Fruit fly (Drosophila melanogaster) whole organism, embryonic: ENCODE measurements around the gene Atx-1.

Experiments used
- ATbp ChIP-seq: fragments of 200-800 bp; sonication (Bioruptor generic); optimal IDR thresholded peaks from 2 replicates; lab custom pipeline; 2017; ENCODE audit warnings: missing biosample characterization, mild to moderate bottlenecking, missing genetic modification characterization, missing genetic modification reagents
- Abd-B ChIP-seq: fragments of 200-800 bp; sonication (Bioruptor generic); optimal IDR thresholded peaks from 2 replicates; lab custom pipeline; 2018; ENCODE audit warnings: missing biosample characterization, mild to moderate bottlenecking, missing genetic modification characterization, moderate library complexity
- CG10267 ChIP-seq: fragments of 200-800 bp; sonication (Bioruptor generic); optimal IDR thresholded peaks from 2 replicates; lab custom pipeline; 2018; ENCODE audit warnings: missing biosample characterization, mild to moderate bottlenecking, missing genetic modification characterization, moderate library complexity
- CG10366 ChIP-seq: fragments of 200-800 bp; sonication (Bioruptor generic); IDR thresholded peaks from 2 replicates; pipeline ENCODE4 v1.3.6; 2022; ENCODE audit warnings: missing biosample characterization, missing genetic modification characterization
- CG10543 ChIP-seq: fragments of 200-800 bp; sonication (Bioruptor generic); optimal IDR thresholded peaks from 3 replicates; lab custom pipeline; 2017; ENCODE audit warnings: missing biosample characterization, mild to moderate bottlenecking, missing genetic modification characterization, moderate library complexity
- CG12391 ChIP-seq: fragments of 200-800 bp; sonication (Bioruptor generic); optimal IDR thresholded peaks from 3 replicates; lab custom pipeline; 2018; ENCODE audit warnings: missing biosample characterization, mild to moderate bottlenecking, missing genetic modification characterization, moderate library complexity
- CG13123 ChIP-seq: fragments of 200-800 bp; sonication (Bioruptor generic); optimal IDR thresholded peaks from 2 replicates; lab custom pipeline; 2016; ENCODE audit warnings: missing biosample characterization, missing genetic modification characterization
- CG13287 ChIP-seq: fragments of 200-800 bp; sonication (Bioruptor generic); IDR thresholded peaks from 2 replicates; pipeline ENCODE4 v1.3.6; 2022; ENCODE audit warnings: missing biosample characterization, missing genetic modification characterization; ENCODE audit not compliant: partially characterized antibody
- CG13296 ChIP-seq: fragments of 200-800 bp; sonication (Bioruptor generic); optimal IDR thresholded peaks from 3 replicates; lab custom pipeline; 2018; ENCODE audit warnings: missing biosample characterization, mild to moderate bottlenecking, missing genetic modification characterization
- CG15479 ChIP-seq: fragments of 200-800 bp; sonication (Bioruptor generic); optimal IDR thresholded peaks from 3 replicates; lab custom pipeline; 2019; ENCODE audit warnings: missing biosample characterization, mild to moderate bottlenecking, missing genetic modification characterization, moderate library complexity
- CG15601 ChIP-seq: fragments of 200-800 bp; sonication (Bioruptor generic); optimal IDR thresholded peaks from 3 replicates; lab custom pipeline; 2019; ENCODE audit warnings: missing biosample characterization, mild to moderate bottlenecking, missing genetic modification characterization, moderate library complexity
- CG18476 ChIP-seq: fragments of 200-800 bp; sonication (Bioruptor generic); optimal IDR thresholded peaks from 2 replicates; lab custom pipeline; 2016; ENCODE audit warnings: missing biosample characterization, mild to moderate bottlenecking, missing genetic modification characterization
- CG2712 ChIP-seq: fragments of 200-800 bp; optimal IDR thresholded peaks from 3 replicates; lab custom pipeline; 2019; ENCODE audit warnings: missing biosample characterization, mild to moderate bottlenecking, missing genetic modification characterization, moderate library complexity
- CG2889 ChIP-seq: fragments of 200-800 bp; sonication (Bioruptor generic); IDR thresholded peaks from 3 replicates; pipeline ENCODE4 v1.3.6; 2022; ENCODE audit warnings: missing biosample characterization, missing genetic modification characterization
- CG31224 ChIP-seq: fragments of 200-800 bp; sonication (Bioruptor generic); IDR thresholded peaks from 2 replicates; pipeline ENCODE4 v1.3.6; 2022; ENCODE audit warnings: missing biosample characterization, missing genetic modification characterization
- CG31441 ChIP-seq: fragments of 200-800 bp; sonication (Bioruptor generic); IDR thresholded peaks from 2 replicates; pipeline ENCODE4 v1.3.6; 2022; ENCODE audit warnings: missing biosample characterization, missing genetic modification characterization
- CG6765 ChIP-seq: fragments of 200-800 bp; sonication (Bioruptor generic); optimal IDR thresholded peaks from 3 replicates; lab custom pipeline; 2017; ENCODE audit warnings: missing biosample characterization, mild to moderate bottlenecking, missing genetic modification characterization
- CG6791 ChIP-seq: fragments of 200-800 bp; sonication (Bioruptor generic); IDR thresholded peaks from 3 replicates; pipeline ENCODE4 v1.3.6; 2022; ENCODE audit warnings: missing biosample characterization, missing genetic modification characterization; ENCODE audit not compliant: partially characterized antibody
- CG8089 ChIP-seq: fragments of 200-800 bp; sonication (Bioruptor generic); optimal IDR thresholded peaks from 3 replicates; lab custom pipeline; 2016; ENCODE audit warnings: missing biosample characterization, missing genetic modification characterization
- CG9817 ChIP-seq: fragments of 200-800 bp; sonication (Bioruptor generic); optimal IDR thresholded peaks from 2 replicates; lab custom pipeline; 2018; ENCODE audit warnings: missing biosample characterization, mild to moderate bottlenecking, missing genetic modification characterization, moderate library complexity
- Chrac-16 ChIP-seq: fragments of 200-800 bp; sonication (Bioruptor generic); optimal IDR thresholded peaks from 3 replicates; lab custom pipeline; 2016; ENCODE audit warnings: missing biosample characterization, missing genetic modification characterization
- Eip74EF ChIP-seq, 2 experiments: fragments of 200-800 bp in 1 of 2; fragments of >200 bp in 1 of 2; sonication (Bioruptor generic) in 1 of 2; optimal IDR thresholded peaks; 2 replicates each; lab custom pipeline; 2017 to 2019; ENCODE audit warnings: missing biosample characterization in 2 of 2, missing genetic modification characterization in 2 of 2, mild to moderate bottlenecking in 1 of 2, moderate library complexity in 1 of 2
- Fer2 ChIP-seq: fragments of 200-800 bp; sonication (Bioruptor generic); optimal IDR thresholded peaks from 2 replicates; lab custom pipeline; 2018; ENCODE audit warnings: missing biosample characterization, mild to moderate bottlenecking, missing genetic modification characterization, moderate library complexity
- Gug ChIP-seq: fragments of 200-800 bp; sonication (Bioruptor generic); IDR thresholded peaks from 4 replicates; pipeline ENCODE4 v1.3.6; 2022; ENCODE audit warnings: missing biosample characterization, missing genetic modification characterization
- HLH54F ChIP-seq: fragments of 200-800 bp; sonication (Bioruptor generic); optimal IDR thresholded peaks from 3 replicates; lab custom pipeline; 2016; ENCODE audit warnings: missing biosample characterization, missing genetic modification characterization
- HmgD ChIP-seq: fragments of 200-800 bp; sonication (Bioruptor generic); optimal IDR thresholded peaks from 3 replicates; lab custom pipeline; 2016; ENCODE audit warnings: missing biosample characterization, missing genetic modification characterization
- Jarid2 ChIP-seq: fragments of 200-800 bp; sonication (Bioruptor generic); optimal IDR thresholded peaks from 3 replicates; lab custom pipeline; 2017; ENCODE audit warnings: mild to moderate bottlenecking, missing biosample characterization, missing genetic modification reagents, missing genetic modification characterization
- Kr ChIP-seq: fragments of 200-800 bp; sonication (Bioruptor generic); optimal IDR thresholded peaks from 2 replicates; lab custom pipeline; 2017; ENCODE audit warnings: missing biosample characterization, mild to moderate bottlenecking, missing genetic modification characterization
- Max ChIP-seq: fragments of 200-800 bp; sonication (Bioruptor generic); optimal IDR thresholded peaks from 2 replicates; lab custom pipeline; 2016; ENCODE audit warnings: missing biosample characterization, mild to moderate bottlenecking, missing genetic modification characterization
- Sox102F ChIP-seq: fragments of 200-800 bp; sonication (Bioruptor generic); optimal IDR thresholded peaks from 2 replicates; lab custom pipeline; 2018; ENCODE audit warnings: missing biosample characterization, mild to moderate bottlenecking, missing genetic modification characterization, moderate library complexity
- Ssrp ChIP-seq: fragments of 200-800 bp; sonication (Bioruptor generic); optimal IDR thresholded peaks from 2 replicates; lab custom pipeline; 2018; ENCODE audit warnings: missing biosample characterization, mild to moderate bottlenecking, missing genetic modification characterization, moderate library complexity
- Taf1 ChIP-seq: fragments of 200-800 bp; sonication (Bioruptor generic); IDR thresholded peaks from 2 replicates; pipeline ENCODE4 v1.3.6; 2022; ENCODE audit warnings: missing biosample characterization, missing genetic modification characterization
- Xrp1 ChIP-seq: fragments of 200-800 bp; sonication (Bioruptor generic); IDR thresholded peaks from 2 replicates; pipeline ENCODE4 v1.3.6; 2022; ENCODE audit warnings: missing biosample characterization, missing genetic modification characterization
- ara ChIP-seq: fragments of 200-800 bp; sonication (Bioruptor generic); IDR thresholded peaks from 2 replicates; pipeline ENCODE4 v1.3.6; 2022; ENCODE audit warnings: missing biosample characterization, missing genetic modification characterization
- az2 ChIP-seq: fragments of 200-800 bp; sonication (Bioruptor generic); optimal IDR thresholded peaks from 3 replicates; lab custom pipeline; 2016; ENCODE audit warnings: missing biosample characterization, missing genetic modification characterization
- cato ChIP-seq: fragments of 200-800 bp; sonication (Bioruptor generic); optimal IDR thresholded peaks from 2 replicates; lab custom pipeline; 2016; ENCODE audit warnings: missing biosample characterization, missing genetic modification characterization, borderline replicate concordance
- cg ChIP-seq: fragments of 200-800 bp; sonication (Bioruptor generic); optimal IDR thresholded peaks from 3 replicates; lab custom pipeline; 2019; ENCODE audit warnings: missing biosample characterization, mild to moderate bottlenecking, missing genetic modification characterization, moderate library complexity
- chinmo ChIP-seq: fragments of 200-800 bp; sonication (Bioruptor generic); IDR thresholded peaks from 4 replicates; pipeline ENCODE4 v1.3.6; 2022; ENCODE audit warnings: missing biosample characterization, missing genetic modification characterization; ENCODE audit not compliant: partially characterized antibody
- chn ChIP-seq: fragments of 200-800 bp; sonication (Bioruptor generic); optimal IDR thresholded peaks from 2 replicates; lab custom pipeline; 2016; ENCODE audit warnings: missing biosample characterization, missing genetic modification characterization
- esg ChIP-seq: fragments of 200-800 bp; sonication (Bioruptor generic); conservative IDR thresholded peaks from 2 replicates; pipeline ENCODE4 v1.3.6; 2022; ENCODE audit warnings: missing biosample characterization, missing genetic modification characterization
- fd3F ChIP-seq: fragments of 200-800 bp; sonication (Bioruptor generic); optimal IDR thresholded peaks from 2 replicates; lab custom pipeline; 2018; ENCODE audit warnings: missing biosample characterization, mild to moderate bottlenecking, missing genetic modification characterization, moderate library complexity
- gfzf ChIP-seq: fragments of 200-800 bp; sonication (Bioruptor generic); optimal IDR thresholded peaks from 2 replicates; lab custom pipeline; 2016; ENCODE audit warnings: missing biosample characterization, mild to moderate bottlenecking, missing genetic modification characterization, moderate library complexity
- her ChIP-seq: fragments of 200-800 bp; sonication (Bioruptor generic); optimal IDR thresholded peaks from 2 replicates; lab custom pipeline; 2016; ENCODE audit warnings: missing biosample characterization, missing genetic modification characterization
- jumu ChIP-seq: fragments of 200-800 bp; sonication (Bioruptor generic); optimal IDR thresholded peaks from 3 replicates; lab custom pipeline; 2016; ENCODE audit warnings: missing biosample characterization, missing genetic modification characterization
- kah ChIP-seq: fragments of 200-800 bp; sonication (Bioruptor generic); optimal IDR thresholded peaks from 2 replicates; lab custom pipeline; 2018; ENCODE audit warnings: missing biosample characterization, mild to moderate bottlenecking, missing genetic modification characterization
- lmd ChIP-seq: fragments of 200-800 bp; sonication (Bioruptor generic); IDR thresholded peaks from 2 replicates; pipeline ENCODE4 v1.3.6; 2022; ENCODE audit warnings: missing biosample characterization, missing genetic modification characterization
- nau ChIP-seq: fragments of 200-800 bp; sonication (Bioruptor generic); optimal IDR thresholded peaks from 3 replicates; lab custom pipeline; 2017; ENCODE audit warnings: missing biosample characterization, mild to moderate bottlenecking, missing genetic modification characterization, missing genetic modification reagents
- peb ChIP-seq: fragments of 200-800 bp; sonication (Bioruptor generic); IDR thresholded peaks from 2 replicates; pipeline ENCODE4 v1.3.6; 2022; ENCODE audit warnings: missing biosample characterization, missing genetic modification characterization
- pita ChIP-seq: fragments of 200-800 bp; sonication (Bioruptor generic); optimal IDR thresholded peaks from 2 replicates; lab custom pipeline; 2017; ENCODE audit warnings: missing biosample characterization, mild to moderate bottlenecking, missing genetic modification characterization
- trem ChIP-seq: fragments of 200-800 bp; optimal IDR thresholded peaks from 3 replicates; lab custom pipeline; 2019; ENCODE audit warnings: missing biosample characterization, mild to moderate bottlenecking, missing genetic modification characterization, moderate library complexity

Atx-1 gene

DNA sequence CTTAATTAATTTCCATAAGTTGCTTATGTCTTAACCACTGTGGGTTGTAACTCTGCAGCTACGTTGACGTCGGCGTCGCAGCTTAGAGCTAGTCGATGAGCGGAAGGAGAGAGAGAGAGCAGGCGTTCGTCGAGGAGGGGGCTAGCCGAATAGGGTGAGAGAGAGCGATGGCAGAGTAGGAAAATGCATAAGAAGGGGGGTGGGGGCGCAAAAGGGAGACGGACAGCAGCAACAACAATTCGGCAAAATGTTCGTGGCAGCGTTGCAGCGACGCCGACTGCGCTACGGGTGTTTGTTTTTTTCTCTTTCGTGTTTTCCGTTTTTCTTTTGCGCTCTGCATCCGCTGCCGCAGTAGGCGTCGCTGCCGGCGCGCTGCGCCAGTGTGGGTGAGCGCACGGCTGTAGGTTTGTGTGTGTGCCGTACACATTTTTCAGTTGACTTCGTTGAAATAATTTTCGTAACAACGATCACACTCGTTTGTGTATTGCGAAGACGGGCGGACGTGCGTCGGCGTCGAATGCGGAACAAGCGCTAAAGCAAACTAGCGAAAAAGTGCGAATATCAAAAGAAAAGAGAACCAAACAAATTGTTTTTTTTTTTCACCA lies 45.1 kb downstream of the Atx-1 start (continued):
- TF ChIP-seq Max (GFP tag; lab: Kevin White, UChicago) = no peak
- TF ChIP-seq HLH54F (GFP tag; lab: Kevin White, UChicago) = no peak
- no peak for TF ChIP-seq esg (GFP tag; lab: Robert Waterston, UW)
- peak; percentile 98 for TF ChIP-seq chinmo (GFP tag; lab: Robert Waterston, UW)
- TF ChIP-seq trem (tag; lab: Kevin White, UChicago) = no peak
- no peak for TF ChIP-seq CG9817 (tag; lab: Kevin White, UChicago)
- no peak for TF ChIP-seq CG31224
- no peak for TF ChIP-seq CG15601 (tag; lab: Kevin White, UChicago)
- TF ChIP-seq CG10543 (GFP tag; lab: Kevin White, UChicago) = peak; percentile 13
- no peak for TF ChIP-seq CG12391
- peak; percentile 46; the same call in 1 of the 2 replicates for TF ChIP-seq CG13287 (GFP tag; lab: Robert Waterston, UW)
- TF ChIP-seq Xrp1 = no peak; the same call in 1 of the 2 replicates
- peak; percentile 89 for TF ChIP-seq cg (GFP tag; lab: Kevin White, UChicago)
- TF ChIP-seq Eip74EF (GFP tag; optimal IDR thresholded peaks at IDR 0.05; lab: Kevin White, UChicago) = no peak
- no peak for TF ChIP-seq jumu
- TF ChIP-seq nau (GFP tag; lab: Kevin White, UChicago) = no peak
- no peak for TF ChIP-seq fd3F (GFP tag; lab: Kevin White, UChicago)
- no peak for TF ChIP-seq CG13123
- no peak for TF ChIP-seq HmgD
- TF ChIP-seq CG31441 (GFP tag; lab: Robert Waterston, UW) = no peak
- no peak for TF ChIP-seq chn (GFP tag; lab: Kevin White, UChicago)
- TF ChIP-seq gfzf (GFP tag; lab: Kevin White, UChicago) = no peak
- no peak for TF ChIP-seq az2
- TF ChIP-seq Sox102F = no peak
- no peak for TF ChIP-seq cato (GFP tag; lab: Kevin White, UChicago)
- no peak for TF ChIP-seq CG10267 (tag; lab: Kevin White, UChicago)
- no peak for TF ChIP-seq Abd-B
- TF ChIP-seq CG10366 (GFP tag; lab: Robert Waterston, UW) = no peak
- peak; percentile 77 for TF ChIP-seq Jarid2
- no peak for TF ChIP-seq her (GFP tag; lab: Kevin White, UChicago)
- TF ChIP-seq Ssrp (tag; lab: Kevin White, UChicago) = no peak
- TF ChIP-seq CG6791 (GFP tag; lab: Robert Waterston, UW) = no peak
- TF ChIP-seq CG15479 (GFP tag; lab: Kevin White, UChicago) = peak; percentile 65
- no peak for TF ChIP-seq CG18476 (GFP tag; lab: Kevin White, UChicago)
- TF ChIP-seq CG6765 (GFP tag; lab: Kevin White, UChicago) = no peak
- TF ChIP-seq Gug (GFP tag; lab: Robert Waterston, UW) = no peak
- no peak for TF ChIP-seq pita
- TF ChIP-seq Kr = no peak
- TF ChIP-seq Fer2 (tag; lab: Kevin White, UChicago) = no peak
- TF ChIP-seq CG8089 = no peak
- no peak for TF ChIP-seq lmd (GFP tag; lab: Robert Waterston, UW)
- no peak for TF ChIP-seq CG2712
- TF ChIP-seq Chrac-16 (GFP tag; lab: Kevin White, UChicago) = no peak
- TF ChIP-seq ATbp (GFP tag; lab: Kevin White, UChicago) = no peak
- TF ChIP-seq CG2889 (GFP tag; lab: Robert Waterston, UW) = 0 out of 3 replicates have a peak, but pooled peaks have one; percentile 22
- no peak for TF ChIP-seq kah
- TF ChIP-seq peb = no peak
- no peak for TF ChIP-seq Taf1 (GFP tag; lab: Robert Waterston, UW)
- no peak for TF ChIP-seq CG13296 (GFP tag; lab: Kevin White, UChicago)
- TF ChIP-seq ara (GFP tag; lab: Robert Waterston, UW) = no peak; the same call in 1 of the 2 replicates
